Worm (Caenorhabditis elegans): Measurements from ENCODE around the gene Y32F6B.9.

DNA sequence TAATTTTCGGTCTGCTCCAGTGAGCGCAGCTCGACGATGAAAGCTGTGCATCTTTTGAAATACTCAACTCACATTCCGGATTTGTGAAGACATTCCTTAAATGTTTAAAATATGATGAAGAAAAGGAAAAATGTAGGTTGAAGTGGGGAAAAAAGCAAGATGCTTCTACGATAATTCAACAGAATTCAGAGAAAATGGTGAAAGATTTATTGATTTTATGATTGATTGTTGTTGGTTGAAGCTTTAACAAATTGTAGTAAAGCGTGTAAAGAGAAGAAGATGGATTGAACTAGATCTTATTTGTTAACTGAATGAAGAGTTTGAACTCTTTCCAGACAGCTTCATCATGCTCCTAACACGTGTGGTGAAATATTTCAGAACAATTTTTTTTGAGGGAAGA, 11.5 kb downstream of the Y32F6B.9 start, which contains the start of gene ncx-5:
- TF ChIP-seq nhr-237 (tag; optimal IDR thresholded peaks at IDR 0.05) (no peak), nhr-76 (tag; optimal IDR thresholded peaks at IDR 0.05) (no peak)

All from whole organism, mixed stage, embryonic.